Fruit fly (Drosophila melanogaster) whole organism, embryonic: ENCODE results near the gene CG5850.

Experiments used
- ATbp ChIP-seq: fragments of 200-800 bp; sonication (Bioruptor generic); optimal IDR thresholded peaks from 2 replicates; lab custom pipeline; 2017; ENCODE audit warnings: missing biosample characterization, mild to moderate bottlenecking, missing genetic modification characterization, missing genetic modification reagents
- BEAF-32 ChIP-seq: fragments of 200-800 bp; sonication (Bioruptor generic); optimal IDR thresholded peaks from 3 replicates; lab custom pipeline; 2017; ENCODE audit warnings: missing biosample characterization, missing genetic modification characterization, mild to moderate bottlenecking, moderate library complexity, missing genetic modification reagents
- BtbVII ChIP-seq: fragments of 200-800 bp; sonication (Bioruptor generic); optimal IDR thresholded peaks from 3 replicates; lab custom pipeline; 2017; ENCODE audit warnings: missing biosample characterization, mild to moderate bottlenecking, missing genetic modification characterization
- CG10462 ChIP-seq: fragments of 200-800 bp; sonication (Bioruptor generic); optimal IDR thresholded peaks from 2 replicates; lab custom pipeline; 2016; ENCODE audit warnings: missing biosample characterization, missing genetic modification characterization
- CG11247 ChIP-seq: fragments of 200-800 bp; sonication (Bioruptor generic); IDR thresholded peaks from 2 replicates; pipeline ENCODE4 v1.3.6; 2022; ENCODE audit warnings: missing biosample characterization, missing genetic modification characterization
- CG11456 ChIP-seq: fragments of 200-800 bp; sonication (Bioruptor generic); IDR thresholded peaks from 3 replicates; pipeline ENCODE4 v1.3.6; 2022; ENCODE audit warnings: missing biosample characterization, missing genetic modification characterization
- CG11560 ChIP-seq: fragments of 200-800 bp; sonication (Bioruptor generic); IDR thresholded peaks from 3 replicates; pipeline ENCODE4 v1.3.6; 2022; ENCODE audit warnings: missing biosample characterization, missing genetic modification characterization
- CG12219 ChIP-seq: fragments of 200-800 bp; sonication (Bioruptor generic); optimal IDR thresholded peaks from 3 replicates; lab custom pipeline; 2018; ENCODE audit warnings: missing biosample characterization, mild to moderate bottlenecking, missing genetic modification characterization
- CG1233 ChIP-seq: fragments of 200-800 bp; sonication (Bioruptor generic); optimal IDR thresholded peaks from 4 replicates; lab custom pipeline; 2018; ENCODE audit warnings: missing biosample characterization, mild to moderate bottlenecking, missing genetic modification characterization
- CG12659 ChIP-seq: fragments of 200-800 bp; sonication (Bioruptor generic); optimal IDR thresholded peaks from 3 replicates; lab custom pipeline; 2017; ENCODE audit warnings: mild to moderate bottlenecking, missing biosample characterization, missing genetic modification reagents, missing genetic modification characterization
- CG12744 ChIP-seq: fragments of 200-800 bp; sonication (Bioruptor generic); optimal IDR thresholded peaks from 2 replicates; lab custom pipeline; 2016; ENCODE audit warnings: missing biosample characterization, missing genetic modification characterization
- CG13287 ChIP-seq: fragments of 200-800 bp; sonication (Bioruptor generic); IDR thresholded peaks from 2 replicates; pipeline ENCODE4 v1.3.6; 2022; ENCODE audit warnings: missing biosample characterization, missing genetic modification characterization; ENCODE audit not compliant: partially characterized antibody
- CG13775 ChIP-seq: fragments of 200-800 bp; sonication (Bioruptor generic); optimal IDR thresholded peaks from 3 replicates; lab custom pipeline; 2017; ENCODE audit warnings: missing biosample characterization, mild to moderate bottlenecking, missing genetic modification characterization
- CG17568 ChIP-seq: fragments of 200-800 bp; sonication (Bioruptor generic); optimal IDR thresholded peaks from 2 replicates; lab custom pipeline; 2018; ENCODE audit warnings: missing biosample characterization, mild to moderate bottlenecking, missing genetic modification characterization, moderate library complexity
- CG2129 ChIP-seq: fragments of 200-800 bp; sonication (Bioruptor generic); IDR thresholded peaks from 2 replicates; pipeline ENCODE4 v1.3.6; 2022; ENCODE audit warnings: missing biosample characterization, missing genetic modification characterization; ENCODE audit not compliant: partially characterized antibody
- CG30431 ChIP-seq: fragments of 200-800 bp; sonication (Bioruptor generic); optimal IDR thresholded peaks from 2 replicates; lab custom pipeline; 2017; ENCODE audit warnings: missing biosample characterization, missing genetic modification characterization
- CG31224 ChIP-seq: fragments of 200-800 bp; sonication (Bioruptor generic); IDR thresholded peaks from 2 replicates; pipeline ENCODE4 v1.3.6; 2022; ENCODE audit warnings: missing biosample characterization, missing genetic modification characterization
- CG33213 ChIP-seq: fragments of 200-800 bp; sonication (Bioruptor generic); optimal IDR thresholded peaks from 3 replicates; lab custom pipeline; 2016; ENCODE audit warnings: missing biosample characterization, missing genetic modification characterization
- CG34422 ChIP-seq: fragments of 200-800 bp; sonication (Bioruptor generic); IDR thresholded peaks from 3 replicates; pipeline ENCODE4 v1.3.6; 2022; ENCODE audit warnings: missing biosample characterization, missing genetic modification characterization
- CG3838 ChIP-seq: fragments of 200-800 bp; sonication (Bioruptor generic); optimal IDR thresholded peaks from 3 replicates; lab custom pipeline; 2016; ENCODE audit warnings: missing biosample characterization, missing genetic modification characterization
- CG43689 ChIP-seq: fragments of 200-800 bp; sonication (Bioruptor generic); IDR thresholded peaks from 2 replicates; pipeline ENCODE4 v1.3.6; 2022; ENCODE audit warnings: missing biosample characterization, missing genetic modification characterization
- CG4820 ChIP-seq: fragments of 200-800 bp; sonication (Bioruptor generic); optimal IDR thresholded peaks from 3 replicates; lab custom pipeline; 2016; ENCODE audit warnings: missing biosample characterization, missing genetic modification characterization
- CG6813 ChIP-seq: fragments of 200-800 bp; sonication (Bioruptor generic); optimal IDR thresholded peaks from 2 replicates; lab custom pipeline; 2017; ENCODE audit warnings: missing biosample characterization, missing genetic modification characterization, mild to moderate bottlenecking, moderate library complexity, missing genetic modification reagents
- CG8924 ChIP-seq: fragments of 200-800 bp; optimal IDR thresholded peaks from 3 replicates; lab custom pipeline; 2019; ENCODE audit warnings: missing biosample characterization, mild to moderate bottlenecking, missing genetic modification characterization, moderate library complexity
- CG9437 ChIP-seq: fragments of 200-800 bp; sonication (Bioruptor generic); optimal IDR thresholded peaks from 2 replicates; lab custom pipeline; 2018; ENCODE audit warnings: missing biosample characterization, mild to moderate bottlenecking, missing genetic modification characterization
- Ets65A ChIP-seq: fragments of 200-800 bp; sonication (Bioruptor generic); peaks from one replicate; lab custom pipeline; 2016; ENCODE audit warnings: missing biosample characterization, missing genetic modification characterization
- HLH3B ChIP-seq: fragments of 200-800 bp; sonication (Bioruptor generic); IDR thresholded peaks from 2 replicates; pipeline ENCODE4 v1.3.6; 2022; ENCODE audit warnings: missing biosample characterization, missing genetic modification characterization
- Med ChIP-seq: fragments of 200-800 bp; sonication (Bioruptor generic); peaks from one replicate; lab custom pipeline; 2016; ENCODE audit warnings: missing biosample characterization, missing genetic modification characterization, mild to moderate bottlenecking, inconsistent platforms, moderate library complexity
- Mes4 ChIP-seq: fragments of 200-800 bp; sonication (Bioruptor generic); optimal IDR thresholded peaks from 2 replicates; lab custom pipeline; 2016; ENCODE audit warnings: missing biosample characterization, missing genetic modification characterization
- Myb ChIP-seq: fragments of 200-800 bp; sonication (Bioruptor generic); optimal IDR thresholded peaks from 2 replicates; lab custom pipeline; 2016; ENCODE audit warnings: missing biosample characterization, missing genetic modification characterization
- NFAT ChIP-seq: fragments of 200-800 bp; sonication (Bioruptor generic); IDR thresholded peaks from 2 replicates; pipeline ENCODE4 v1.3.6; 2022; ENCODE audit warnings: missing biosample characterization, missing genetic modification characterization
- Nf-YB ChIP-seq: fragments of 200-800 bp; sonication (Bioruptor generic); optimal IDR thresholded peaks from 3 replicates; lab custom pipeline; 2019; ENCODE audit warnings: missing biosample characterization, mild to moderate bottlenecking, missing genetic modification characterization, moderate library complexity
- Oaz ChIP-seq: fragments of 200-800 bp; sonication (Bioruptor generic); IDR thresholded peaks from 2 replicates; pipeline ENCODE4 v1.3.6; 2022; ENCODE audit warnings: missing biosample characterization, missing genetic modification characterization
- Optix ChIP-seq: fragments of 200-800 bp; sonication (Bioruptor generic); IDR thresholded peaks from 3 replicates; pipeline ENCODE4 v1.3.6; 2022; ENCODE audit warnings: missing biosample characterization, missing genetic modification characterization
- Rfx ChIP-seq: fragments of 200-800 bp; sonication (Bioruptor generic); IDR thresholded peaks from 2 replicates; pipeline ENCODE4 v1.3.6; 2022; ENCODE audit warnings: missing biosample characterization, missing genetic modification characterization
- Ssrp ChIP-seq: fragments of 200-800 bp; sonication (Bioruptor generic); optimal IDR thresholded peaks from 2 replicates; lab custom pipeline; 2018; ENCODE audit warnings: missing biosample characterization, mild to moderate bottlenecking, missing genetic modification characterization, moderate library complexity
- crp ChIP-seq, 2 experiments: fragments of 200-800 bp; sonication (Bioruptor generic); optimal IDR thresholded peaks; 2 replicates in 1 of 2; 3 replicates in 1 of 2; lab custom pipeline; 2017; ENCODE audit warnings: missing biosample characterization in 2 of 2, missing genetic modification characterization in 2 of 2, mild to moderate bottlenecking in 1 of 2, moderate library complexity in 1 of 2
- cwo ChIP-seq: fragments of 200-800 bp; sonication (Bioruptor generic); optimal IDR thresholded peaks from 3 replicates; lab custom pipeline; 2017; ENCODE audit warnings: missing biosample characterization, missing genetic modification characterization, mild to moderate bottlenecking, moderate library complexity, missing genetic modification reagents
- danr ChIP-seq: fragments of 200-800 bp; sonication (Bioruptor generic); IDR thresholded peaks from 2 replicates; pipeline ENCODE4 v1.3.6; 2022; ENCODE audit warnings: missing biosample characterization, missing genetic modification characterization
- gro ChIP-seq: fragments of 200-800 bp; sonication (Bioruptor generic); optimal IDR thresholded peaks from 2 replicates; lab custom pipeline; 2016; ENCODE audit warnings: missing biosample characterization, missing genetic modification characterization
- ham ChIP-seq: fragments of 200-800 bp; sonication (Bioruptor generic); IDR thresholded peaks from 2 replicates; pipeline ENCODE4 v1.3.6; 2022; ENCODE audit warnings: missing biosample characterization, missing genetic modification characterization
- her ChIP-seq: fragments of 200-800 bp; sonication (Bioruptor generic); optimal IDR thresholded peaks from 2 replicates; lab custom pipeline; 2016; ENCODE audit warnings: missing biosample characterization, missing genetic modification characterization
- nmo ChIP-seq: fragments of 200-800 bp; sonication (Bioruptor generic); optimal IDR thresholded peaks from 2 replicates; lab custom pipeline; 2018; ENCODE audit warnings: missing biosample characterization, mild to moderate bottlenecking, missing genetic modification characterization, moderate library complexity
- org-1 ChIP-seq: fragments of 200-800 bp; sonication (Bioruptor generic); optimal IDR thresholded peaks from 2 replicates; lab custom pipeline; 2017; ENCODE audit warnings: missing biosample characterization, missing genetic modification characterization
- seq ChIP-seq: fragments of 200-800 bp; sonication (Bioruptor generic); IDR thresholded peaks from 2 replicates; pipeline ENCODE4 v1.3.6; 2022; ENCODE audit warnings: missing biosample characterization, missing genetic modification characterization
- sob ChIP-seq: fragments of 200-800 bp; sonication (Bioruptor generic); IDR thresholded peaks from 2 replicates; pipeline ENCODE4 v1.3.6; 2022; ENCODE audit warnings: missing biosample characterization, missing genetic modification characterization
- sqz ChIP-seq: fragments of 200-800 bp; sonication (Bioruptor generic); optimal IDR thresholded peaks from 3 replicates; lab custom pipeline; 2018; ENCODE audit warnings: missing biosample characterization, mild to moderate bottlenecking, missing genetic modification characterization
- zfh1 ChIP-seq: fragments of 200-800 bp; sonication (Bioruptor generic); IDR thresholded peaks from 3 replicates; pipeline ENCODE4 v1.3.6; 2022; ENCODE audit warnings: missing biosample characterization, missing genetic modification characterization

CG5850 gene

DNA sequence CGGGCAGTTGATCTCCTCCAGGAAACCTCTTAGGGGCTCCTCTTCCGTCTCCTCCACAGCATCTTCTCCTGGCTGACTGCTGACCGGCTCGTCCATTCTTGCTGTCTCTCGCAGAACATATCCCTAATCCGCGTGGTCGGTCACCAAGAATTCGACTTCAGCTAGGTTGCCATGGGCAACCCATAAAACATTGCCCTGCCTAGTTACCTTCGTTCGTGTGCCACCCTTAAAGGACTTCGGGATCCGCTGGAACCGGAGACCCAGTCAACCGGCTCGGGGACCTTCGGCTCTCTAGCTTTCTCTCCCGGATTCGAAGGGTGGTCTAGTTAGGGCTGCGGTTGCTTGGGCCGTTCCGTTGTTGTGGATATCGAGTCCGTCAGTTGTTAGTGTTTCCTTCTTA is 39.0 kb downstream of the CG5850 start, which contains the start of the genes TbCMF46 and CG42366:
Gene TbCMF46 (minus strand): TSS at position 101 of the 400 bp plus-strand sequence.
Gene CG42366 (plus strand): TSS at position 397 of the 400 bp plus-strand sequence.
- no peak for TF ChIP-seq CG10462 (GFP tag; lab: Kevin White, UChicago)
- 0 out of 3 replicates have a peak, but pooled peaks have one; percentile 28 for TF ChIP-seq CG11560 (tag; lab: Robert Waterston, UW)
- TF ChIP-seq crp (GFP tag; optimal IDR thresholded peaks at IDR 0.05; lab: Kevin White, UChicago), result no peak
- 0 out of 3 replicates have a peak, but pooled peaks have one; percentile 33 for TF ChIP-seq CG11456 (GFP tag; lab: Robert Waterston, UW)
- TF ChIP-seq CG33213 (GFP tag; lab: Kevin White, UChicago), result no peak
- TF ChIP-seq Rfx (GFP tag; lab: Robert Waterston, UW), result peak; percentile 32; the same call in 1 of the 2 replicates
- no peak for TF ChIP-seq Ssrp (tag; lab: Kevin White, UChicago)
- TF ChIP-seq CG11247 (GFP tag; lab: Robert Waterston, UW), result 0 out of 2 replicates have a peak, but pooled peaks have one; percentile 33
- no peak for TF ChIP-seq CG43689 (GFP tag; lab: Robert Waterston, UW)
- no peak for TF ChIP-seq Oaz (GFP tag; lab: Robert Waterston, UW)

DNA sequence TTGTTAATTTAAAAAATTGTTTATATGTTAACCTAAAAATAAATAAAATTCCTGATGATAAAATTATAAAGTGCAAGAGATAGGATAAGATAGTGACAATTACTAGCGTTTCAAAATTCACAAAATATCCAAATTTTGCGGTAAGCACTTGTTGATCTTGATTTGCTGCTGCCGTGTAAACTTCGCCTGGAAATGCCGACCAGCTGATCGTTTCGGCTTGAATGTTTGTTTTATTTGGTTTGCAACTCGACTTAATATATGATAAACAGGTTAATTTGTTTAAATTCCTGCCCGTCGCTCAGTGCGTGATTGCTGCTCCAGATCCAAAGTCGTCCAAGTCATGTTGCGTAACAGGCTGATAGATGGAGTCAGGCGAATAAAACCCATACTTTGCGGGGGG is 42.3 kb downstream of the CG5850 start, which contains the start of gene CG4592:
Gene CG4592 (plus strand): TSS at position 233 of the 400 bp plus-strand sequence.
- TF ChIP-seq CG12744 (GFP tag; lab: Kevin White, UChicago) (peak; percentile 22), her (peak; percentile 45), CG9437 (GFP tag; lab: Kevin White, UChicago) (peak; percentile 41), CG12659 (peak; percentile 63), CG4820 (peak; percentile 99), cwo (GFP tag; lab: Kevin White, UChicago) (peak; percentile 14), CG6813 (peak; percentile 17), BEAF-32 (GFP tag; lab: Kevin White, UChicago) (no peak), CG31224 (peak; percentile 29; the same call in 1 of the 2 replicates), zfh1 (GFP tag; lab: Robert Waterston, UW) (peak; percentile 79), CG2129 (no peak), gro (peak; percentile 67), BtbVII (GFP tag; lab: Kevin White, UChicago) (peak; percentile 36), CG13775 (GFP tag; lab: Kevin White, UChicago) (peak; percentile 53), CG30431 (GFP tag; lab: Kevin White, UChicago) (no peak), seq (GFP tag; lab: Robert Waterston, UW) (0 out of 2 replicates have a peak, but pooled peaks have one; percentile 30), CG3838 (GFP tag; lab: Kevin White, UChicago) (peak; percentile 5), CG34422 (GFP tag; lab: Robert Waterston, UW) (peak; percentile 11; the same call in 1 of the 3 replicates), danr (GFP tag; lab: Robert Waterston, UW) (peak; percentile 11; the same call in 1 of the 2 replicates), nmo (GFP tag; lab: Kevin White, UChicago) (peak; percentile 56), sob (GFP tag; lab: Robert Waterston, UW) (peak; percentile 65; the same call in 1 of the 2 replicates), ATbp (GFP tag; lab: Kevin White, UChicago) (peak; percentile 42), org-1 (GFP tag; lab: Kevin White, UChicago) (no peak), CG8924 (tag; lab: Kevin White, UChicago) (peak; percentile 75), Med (GFP tag; lab: Kevin White, UChicago) (peak; percentile 93), NFAT (GFP tag; lab: Robert Waterston, UW) (peak; percentile 60), Ets65A (GFP tag; lab: Kevin White, UChicago) (peak; percentile 90), sqz (GFP tag; lab: Kevin White, UChicago) (no peak), CG11560 (tag; lab: Robert Waterston, UW) (no peak), HLH3B (GFP tag; lab: Robert Waterston, UW) (peak; percentile 62; the same call in 1 of the 2 replicates), Nf-YB (GFP tag; lab: Kevin White, UChicago) (peak; percentile 23), CG12219 (GFP tag; lab: Kevin White, UChicago) (peak; percentile 66), Myb (GFP tag; lab: Kevin White, UChicago) (peak; percentile 15), Mes4 (GFP tag; lab: Kevin White, UChicago) (no peak), CG17568 (GFP tag; lab: Kevin White, UChicago) (no peak), Optix (GFP tag; lab: Robert Waterston, UW) (0 out of 3 replicates have a peak, but pooled peaks have one; percentile 34), CG13287 (GFP tag; lab: Robert Waterston, UW) (peak; percentile 40; the same call in 1 of the 2 replicates), ham (GFP tag; lab: Robert Waterston, UW) (peak; percentile 32; the same call in 1 of the 2 replicates), CG1233 (GFP tag; lab: Kevin White, UChicago) (peak; percentile 58)
